Worm (Caenorhabditis elegans) whole organism, midembryonic: Measurements from ENCODE around the gene pho-1.

Experiments used
- T22C8.4 ChIP-seq: fragments of 200-800 bp; sonication (Bioruptor generic); IDR thresholded peaks from 2 replicates; pipeline ENCODE4 v1.3.6; 2022; ENCODE audit warnings: missing genetic modification characterization, missing compliant biosample characterization
- cog-1 ChIP-seq: sonication (generic microtip); optimal IDR thresholded peaks from 2 replicates; lab custom pipeline; 2016; ENCODE audit warnings: missing genetic modification characterization, missing compliant biosample characterization
- klf-2 ChIP-seq: fragments of 200-800 bp; sonication (Bioruptor generic); conservative IDR thresholded peaks from 2 replicates; pipeline ENCODE4 v1.3.6; 2022; ENCODE audit warnings: missing genetic modification reagents, missing genetic modification characterization, missing compliant biosample characterization
- med-1 ChIP-seq: sonication (generic microtip); optimal IDR thresholded peaks from 2 replicates; lab custom pipeline; 2017; ENCODE audit warnings: missing genetic modification characterization, mild to moderate bottlenecking, missing compliant biosample characterization, antibody characterized with exemption, missing genetic modification reagents; ENCODE audit not compliant: insufficient read depth
- ref-1 ChIP-seq: fragments of 200-800 bp; sonication (Bioruptor generic); conservative IDR thresholded peaks from 2 replicates; pipeline ENCODE4 v1.3.6; 2022; ENCODE audit warnings: missing genetic modification reagents, missing genetic modification characterization, missing compliant biosample characterization
- tab-1 ChIP-seq: fragments of 200-800 bp; sonication (Bioruptor generic); IDR thresholded peaks from 2 replicates; pipeline ENCODE4 v1.3.6; 2022; ENCODE audit warnings: missing genetic modification characterization, missing compliant biosample characterization
- ztf-23 ChIP-seq: fragments of 200-800 bp; sonication (Bioruptor generic); IDR thresholded peaks from 2 replicates; pipeline ENCODE4 v1.3.6; 2022; ENCODE audit warnings: missing genetic modification reagents, missing genetic modification characterization, missing compliant biosample characterization
- ztf-29 ChIP-seq: fragments of 200-800 bp; sonication (Bioruptor generic); IDR thresholded peaks from 2 replicates; pipeline ENCODE4 v1.3.6; 2022; ENCODE audit warnings: missing genetic modification reagents, missing genetic modification characterization, missing compliant biosample characterization

DNA sequence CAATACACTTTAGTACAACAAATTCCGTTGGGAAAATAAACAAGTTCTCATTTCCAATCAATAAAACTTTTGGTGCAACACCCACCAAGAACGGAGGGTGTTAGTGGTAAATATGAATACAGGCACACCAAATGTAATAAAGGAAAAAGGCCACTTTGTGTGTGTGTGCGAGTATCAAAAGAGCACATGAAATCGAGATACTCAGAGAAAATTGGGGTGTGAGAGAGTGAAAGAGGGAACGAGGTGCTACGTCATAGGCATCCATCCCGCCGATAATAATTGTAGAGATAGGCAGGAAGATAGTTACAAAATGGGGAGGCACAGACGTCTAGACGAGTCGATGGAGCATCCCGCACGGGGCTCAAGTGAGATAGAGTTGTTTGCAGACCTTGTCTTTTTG, 7.9 kb downstream of the pho-1 start:
- TF ChIP-seq T22C8.4 (GFP tag; lab: Robert Waterston, UW) (no peak), tab-1 (GFP tag; lab: Robert Waterston, UW) (no peak), med-1 (no peak), ztf-29 (GFP tag; lab: Robert Waterston, UW) (no peak), klf-2 (no peak), ztf-23 (GFP tag; lab: Robert Waterston, UW) (no peak), ref-1 (GFP tag; lab: Robert Waterston, UW) (no peak), cog-1 (tag; lab: Kevin White, UChicago) (peak; percentile 16)
